Worm (Caenorhabditis elegans) whole organism, late embryonic: ENCODE results near the gene mom-2.

ENCODE experiments used
- ama-1 ChIP-seq: fragments of 150-350 bp; optimal IDR thresholded peaks from 2 replicates; lab custom pipeline; 2014
- ceh-9 ChIP-seq: sonication (generic microtip); optimal IDR thresholded peaks from 2 replicates; lab custom pipeline; 2016; ENCODE audit warnings: mild to moderate bottlenecking, missing genetic modification characterization, inconsistent platforms, missing compliant biosample characterization
- fkh-10 ChIP-seq: fragments of 150-350 bp; optimal IDR thresholded peaks from 2 replicates; lab custom pipeline; 2014; ENCODE audit warnings: missing biosample characterization, missing genetic modification reagents, missing genetic modification characterization
- tbx-2 ChIP-seq: sonication (generic microtip); optimal IDR thresholded peaks from 2 replicates; lab custom pipeline; 2016; ENCODE audit warnings: missing genetic modification characterization, missing compliant biosample characterization

DNA sequence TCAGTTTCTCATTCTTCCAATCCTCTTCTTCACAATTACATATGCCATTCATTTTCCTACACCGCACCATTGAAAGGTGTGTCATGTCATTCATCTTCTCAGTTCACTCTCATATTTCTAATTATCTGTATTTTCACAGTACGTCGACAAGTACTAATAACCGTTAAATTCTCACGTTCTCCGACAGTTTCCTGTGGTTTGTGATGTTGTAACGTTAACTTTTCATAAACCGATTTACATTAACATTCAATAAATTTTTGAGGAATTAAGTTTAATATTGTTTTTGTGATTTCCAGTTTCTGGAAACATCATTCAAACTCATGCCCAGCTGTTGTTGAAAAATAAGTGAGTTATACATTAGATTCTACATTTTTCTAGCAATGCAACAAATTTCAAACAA is 21.4 kb upstream of the mom-2 start, which contains the start of gene tmd-2:
- TF ChIP-seq ama-1 (lab: Kevin White, UChicago): no peak
- no peak for TF ChIP-seq ceh-9 (tag; lab: Kevin White, UChicago)
- no peak for TF ChIP-seq fkh-10
- TF ChIP-seq tbx-2 (tag; lab: Kevin White, UChicago): no peak
